Worm (Caenorhabditis elegans) whole organism, young adult: ENCODE results near the gene srx-120.

Experiments
- B0261.1 ChIP-seq: sonication (generic microtip); optimal IDR thresholded peaks from 2 replicates; lab custom pipeline; 2016; ENCODE audit warnings: mild to moderate bottlenecking, missing genetic modification characterization, moderate library complexity, missing compliant biosample characterization
- B0336.3 ChIP-seq: fragments of 200-800 bp; sonication (Bioruptor generic); IDR thresholded peaks from 2 replicates; pipeline ENCODE4 v1.3.6; 2022; ENCODE audit warnings: missing genetic modification characterization, missing compliant biosample characterization
- F10E7.11 ChIP-seq: sonication (generic microtip); optimal IDR thresholded peaks from 2 replicates; lab custom pipeline; 2017; ENCODE audit warnings: mild to moderate bottlenecking, missing genetic modification characterization, moderate library complexity, missing compliant biosample characterization
- F52B5.7 ChIP-seq: sonication (generic microtip); optimal IDR thresholded peaks from 2 replicates; lab custom pipeline; 2016; ENCODE audit warnings: mild to moderate bottlenecking, missing genetic modification characterization, missing compliant biosample characterization
- F55B11.4 ChIP-seq: sonication (generic microtip); optimal IDR thresholded peaks from 2 replicates; lab custom pipeline; 2016; ENCODE audit warnings: missing compliant biosample characterization, missing genetic modification characterization, borderline replicate concordance; ENCODE audit not compliant: insufficient read depth
- T07F8.4 ChIP-seq: sonication (generic microtip); optimal IDR thresholded peaks from 2 replicates; lab custom pipeline; 2016; ENCODE audit warnings: mild to moderate bottlenecking, missing genetic modification characterization, moderate library complexity, missing compliant biosample characterization
- T26A5.8 ChIP-seq: sonication (generic microtip); optimal IDR thresholded peaks from 2 replicates; lab custom pipeline; 2016; ENCODE audit warnings: missing genetic modification characterization, missing compliant biosample characterization
- Y53F4B.3 ChIP-seq: fragments of 200-800 bp; sonication (Bioruptor generic); IDR thresholded peaks from 2 replicates; pipeline ENCODE4 v1.3.6; 2022; ENCODE audit warnings: missing genetic modification reagents, missing genetic modification characterization, missing compliant biosample characterization
- Y56A3A.18 ChIP-seq: fragments of 200-800 bp; sonication (Bioruptor generic); IDR thresholded peaks from 2 replicates; pipeline ENCODE4 v1.3.6; 2022; ENCODE audit warnings: missing genetic modification reagents, missing genetic modification characterization, missing compliant biosample characterization
- Y67H2A.10 ChIP-seq: fragments of 200-800 bp; sonication (Bioruptor generic); conservative IDR thresholded peaks from 2 replicates; pipeline ENCODE4 v1.3.6; 2022; ENCODE audit warnings: missing genetic modification reagents, missing genetic modification characterization, missing compliant biosample characterization
- aptf-2 ChIP-seq: fragments of 200-800 bp; sonication (Bioruptor generic); conservative IDR thresholded peaks from 2 replicates; pipeline ENCODE4 v1.3.6; 2022; ENCODE audit warnings: missing genetic modification reagents, missing genetic modification characterization, missing compliant biosample characterization
- aptf-3 ChIP-seq: fragments of 200-800 bp; sonication (Bioruptor generic); IDR thresholded peaks from 2 replicates; pipeline ENCODE4 v1.3.6; 2022; ENCODE audit warnings: missing genetic modification characterization, missing compliant biosample characterization
- athp-1 ChIP-seq: sonication (generic microtip); optimal IDR thresholded peaks from 2 replicates; lab custom pipeline; 2017; ENCODE audit warnings: mild to moderate bottlenecking, missing genetic modification characterization, missing compliant biosample characterization
- attf-3 ChIP-seq: fragments of 200-800 bp; sonication (Bioruptor generic); conservative IDR thresholded peaks from 2 replicates; pipeline ENCODE4 v1.3.6; 2022; ENCODE audit warnings: missing genetic modification reagents, missing genetic modification characterization, missing compliant biosample characterization
- cebp-2 ChIP-seq: fragments of 200-800 bp; sonication (Bioruptor generic); IDR thresholded peaks from 2 replicates; pipeline ENCODE4 v1.3.6; 2022; ENCODE audit warnings: missing genetic modification characterization, missing compliant biosample characterization
- ceh-100 ChIP-seq: fragments of 200-800 bp; sonication (Bioruptor generic); IDR thresholded peaks from 2 replicates; pipeline ENCODE4 v1.3.6; 2022; ENCODE audit warnings: missing genetic modification reagents, missing genetic modification characterization, missing compliant biosample characterization
- ceh-58 ChIP-seq: fragments of 200-800 bp; sonication (Bioruptor generic); IDR thresholded peaks from 2 replicates; pipeline ENCODE4 v1.3.6; 2022; ENCODE audit warnings: missing genetic modification characterization, missing compliant biosample characterization
- dox-1 ChIP-seq: fragments of 200-800 bp; sonication (Bioruptor generic); IDR thresholded peaks from 2 replicates; pipeline ENCODE4 v1.3.6; 2022; ENCODE audit warnings: missing genetic modification reagents, missing genetic modification characterization, missing compliant biosample characterization
- egl-18 ChIP-seq: fragments of 200-800 bp; sonication (Bioruptor generic); IDR thresholded peaks from 2 replicates; pipeline ENCODE4 v1.3.6; 2022; ENCODE audit warnings: missing genetic modification reagents, missing genetic modification characterization, missing compliant biosample characterization
- egl-44 ChIP-seq: fragments of 200-800 bp; sonication (Bioruptor generic); IDR thresholded peaks from 2 replicates; pipeline ENCODE4 v1.3.6; 2022; ENCODE audit warnings: missing genetic modification reagents, missing genetic modification characterization, missing compliant biosample characterization
- ekl-4 ChIP-seq: fragments of 200-800 bp; sonication (Bioruptor generic); IDR thresholded peaks from 2 replicates; pipeline ENCODE4 v1.3.6; 2022; ENCODE audit warnings: missing genetic modification reagents, missing genetic modification characterization, missing compliant biosample characterization
- him-1 ChIP-seq: sonication (generic microtip); optimal IDR thresholded peaks from 2 replicates; lab custom pipeline; 2016; ENCODE audit warnings: missing genotype, missing genetic modification reagents, missing genetic modification characterization, missing compliant biosample characterization
- hlh-26 ChIP-seq: fragments of 200-800 bp; sonication (Bioruptor generic); conservative IDR thresholded peaks from 2 replicates; pipeline ENCODE4 v1.3.6; 2022; ENCODE audit warnings: missing genetic modification reagents, missing genetic modification characterization, missing compliant biosample characterization
- hrde-1 ChIP-seq: sonication (generic microtip); optimal IDR thresholded peaks from 2 replicates; lab custom pipeline; 2016; ENCODE audit warnings: missing genetic modification characterization, mild to moderate bottlenecking, missing compliant biosample characterization, moderate library complexity, missing genotype, missing genetic modification reagents, borderline replicate concordance
- lin-35 ChIP-seq, 3 experiments: fragments of 150-350 bp in 2 of 3; sonication (generic microtip) in 1 of 3; optimal IDR thresholded peaks; 2 replicates each; lab custom pipeline; 2014 to 2018; ENCODE audit warnings: missing biosample characterization in 3 of 3, missing genetic modification characterization in 3 of 3, missing genetic modification reagents in 3 of 3
- lin-40 ChIP-seq: sonication (generic microtip); optimal IDR thresholded peaks from 2 replicates; lab custom pipeline; 2016; ENCODE audit warnings: missing genetic modification characterization, mild to moderate bottlenecking, missing compliant biosample characterization, missing genotype, missing genetic modification reagents
- lin-54 ChIP-seq: fragments of 200-800 bp; sonication (Bioruptor generic); optimal IDR thresholded peaks from 2 replicates; lab custom pipeline; 2018; ENCODE audit warnings: mild to moderate bottlenecking, missing genetic modification characterization, missing compliant biosample characterization
- madf-8 ChIP-seq: fragments of 200-800 bp; sonication (Bioruptor generic); conservative IDR thresholded peaks from 2 replicates; pipeline ENCODE4 v1.3.6; 2022; ENCODE audit warnings: missing genetic modification reagents, missing genetic modification characterization, missing compliant biosample characterization
- mcd-1 ChIP-seq: fragments of 200-800 bp; sonication (Bioruptor generic); IDR thresholded peaks from 2 replicates; pipeline ENCODE4 v1.3.6; 2022; ENCODE audit warnings: missing genetic modification reagents, missing genetic modification characterization, missing compliant biosample characterization
- mxl-1 ChIP-seq: sonication (generic microtip); optimal IDR thresholded peaks from 2 replicates; lab custom pipeline; 2016; ENCODE audit warnings: missing genetic modification characterization, missing compliant biosample characterization
- nfya-2 ChIP-seq: fragments of 200-800 bp; sonication (Bioruptor generic); IDR thresholded peaks from 2 replicates; pipeline ENCODE4 v1.3.6; 2022; ENCODE audit warnings: missing genetic modification reagents, missing genetic modification characterization, missing compliant biosample characterization
- nhr-179 ChIP-seq: sonication (generic microtip); optimal IDR thresholded peaks from 2 replicates; lab custom pipeline; 2016; ENCODE audit warnings: mild to moderate bottlenecking, missing genetic modification characterization, missing compliant biosample characterization
- nhr-80 ChIP-seq: sonication (generic microtip); optimal IDR thresholded peaks from 2 replicates; lab custom pipeline; 2016; ENCODE audit warnings: missing genetic modification characterization, missing compliant biosample characterization
- pbrm-1 ChIP-seq: fragments of 200-800 bp; sonication (Bioruptor generic); IDR thresholded peaks from 2 replicates; pipeline ENCODE4 v1.3.6; 2022; ENCODE audit warnings: missing genetic modification reagents, missing genetic modification characterization, missing compliant biosample characterization
- rcor-1 ChIP-seq: fragments of 200-800 bp; sonication (Bioruptor generic); IDR thresholded peaks from 2 replicates; pipeline ENCODE4 v1.3.6; 2022; ENCODE audit warnings: missing genetic modification reagents, missing genetic modification characterization, missing compliant biosample characterization
- somi-1 ChIP-seq: fragments of 200-800 bp; sonication (Bioruptor generic); optimal IDR thresholded peaks from 2 replicates; lab custom pipeline; 2018; ENCODE audit warnings: mild to moderate bottlenecking, missing genetic modification characterization, missing compliant biosample characterization
- unc-62 ChIP-seq: fragments of 150-350 bp; optimal IDR thresholded peaks from 2 replicates; lab custom pipeline; 2014; ENCODE audit warnings: missing biosample characterization, missing genetic modification reagents, missing genetic modification characterization
- xnd-1 ChIP-seq: sonication (generic microtip); optimal IDR thresholded peaks from 2 replicates; lab custom pipeline; 2016; ENCODE audit warnings: missing genotype, missing genetic modification reagents, missing genetic modification characterization, missing compliant biosample characterization
- zfh-2 ChIP-seq: fragments of 200-800 bp; sonication (Bioruptor generic); conservative IDR thresholded peaks from 2 replicates; pipeline ENCODE4 v1.3.6; 2022; ENCODE audit warnings: missing genetic modification reagents, missing genetic modification characterization, missing compliant biosample characterization
- ztf-25 ChIP-seq: fragments of 200-800 bp; sonication (Bioruptor generic); IDR thresholded peaks from 2 replicates; pipeline ENCODE4 v1.3.6; 2022; ENCODE audit warnings: missing genetic modification reagents, missing genetic modification characterization, missing compliant biosample characterization

The srx-120 gene

ce11 chrII:12530958-12531357, at the start of gene srx-120:
TSS of gene srx-120 (plus strand) at chrII:12531258.
- TF ChIP-seq T07F8.4 (tag; lab: Kevin White, UChicago) (no peak), him-1 (tag; lab: Kevin White, UChicago) (no peak), lin-35 (GFP tag; optimal IDR thresholded peaks at IDR 0.05; lab: Kevin White, UChicago) (no peak)

DNA sequence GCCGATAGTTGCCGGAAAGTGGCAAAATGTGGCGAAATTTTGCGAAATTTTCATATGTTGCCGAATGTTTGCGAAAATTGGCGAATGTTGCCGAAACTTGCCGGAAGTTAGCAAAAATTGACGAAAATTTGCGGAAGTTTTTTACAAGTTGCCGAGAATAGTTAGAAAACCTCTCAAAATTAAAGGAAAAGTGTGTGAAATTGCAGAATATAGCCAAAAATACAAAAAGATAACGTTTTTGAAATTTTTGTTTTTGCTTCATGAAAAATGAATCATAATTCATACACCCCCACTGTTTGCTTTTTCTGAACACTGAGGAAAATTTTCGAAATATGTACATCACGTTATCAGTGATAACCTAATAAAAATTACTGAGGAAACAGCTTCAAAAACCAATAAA, 49.4 kb upstream of the srx-120 start:
- no peak for TF ChIP-seq aptf-2 (GFP tag; lab: Robert Waterston, UW)
- no peak for TF ChIP-seq egl-44
- no peak for TF ChIP-seq lin-40 (tag; lab: Kevin White, UChicago)
- TF ChIP-seq Y67H2A.10: no peak
- no peak for TF ChIP-seq nhr-179 (tag; lab: Kevin White, UChicago)

DNA sequence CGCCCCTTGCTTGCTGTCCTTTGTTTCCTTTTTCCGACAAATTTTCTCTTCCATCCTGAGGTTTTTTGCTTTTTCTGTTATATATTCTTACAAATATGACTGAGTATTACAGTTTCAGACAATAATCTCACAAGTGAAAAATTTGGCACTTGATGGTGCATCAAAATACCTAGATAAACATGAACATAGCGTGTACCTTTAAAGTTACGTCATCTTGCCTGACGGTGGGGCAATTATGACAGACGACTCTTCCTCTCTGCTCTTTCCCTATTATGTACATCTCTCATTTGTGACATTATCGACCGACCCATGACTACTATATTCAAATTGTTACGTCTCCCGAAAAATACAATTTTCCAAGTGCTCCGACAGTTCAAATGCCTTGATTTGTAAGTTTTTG, 48.4 kb upstream of the srx-120 start, which contains the start of gene fbxb-102:
fbxb-102 (plus strand) TSS at position 301 of the 400 bp plus-strand sequence.
- TF ChIP-seq hlh-26 (GFP tag; lab: Robert Waterston, UW) (no peak), F52B5.7 (tag; lab: Kevin White, UChicago) (no peak), F55B11.4 (tag; lab: Kevin White, UChicago) (no peak), attf-3 (no peak), Y56A3A.18 (GFP tag; lab: Robert Waterston, UW) (no peak), dox-1 (no peak), mcd-1 (GFP tag; lab: Robert Waterston, UW) (no peak), ekl-4 (GFP tag; lab: Robert Waterston, UW) (no peak)

DNA sequence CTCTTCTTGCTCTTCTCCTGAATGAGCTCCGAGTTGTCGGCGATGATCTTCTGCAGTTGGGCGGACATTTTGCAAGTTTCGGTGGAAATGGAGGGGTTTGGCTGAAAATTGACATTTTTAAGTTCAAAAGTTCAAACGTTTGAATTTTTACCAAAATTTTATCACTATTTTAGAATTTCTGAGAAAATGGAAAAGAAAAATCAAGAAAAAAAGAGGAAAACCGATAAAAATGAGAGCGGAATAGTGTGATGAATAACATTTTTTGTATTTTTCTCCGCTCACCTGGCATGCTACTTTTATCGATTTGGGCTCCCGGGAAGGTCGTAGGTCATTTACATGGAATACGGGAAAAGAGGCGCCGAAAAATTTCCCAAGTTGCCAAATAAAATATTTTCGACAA, 46.0 kb upstream of the srx-120 start, which contains the start of gene F15A4.10:
F15A4.10 (minus strand) TSS at position 101 of the 400 bp plus-strand sequence.
- no peak for TF ChIP-seq rcor-1
- TF ChIP-seq pbrm-1 (GFP tag; lab: Robert Waterston, UW): no peak
- TF ChIP-seq hrde-1 (tag; lab: Kevin White, UChicago): no peak
- TF ChIP-seq xnd-1 (tag; lab: Kevin White, UChicago): no peak
- TF ChIP-seq unc-62 (GFP tag; lab: Kevin White, UChicago): no peak
- TF ChIP-seq somi-1 (GFP tag; lab: Kevin White, UChicago): no peak
- no peak for TF ChIP-seq hlh-26 (GFP tag; lab: Robert Waterston, UW)
- no peak for TF ChIP-seq nhr-80 (tag; lab: Kevin White, UChicago)
- no peak for TF ChIP-seq mxl-1
- TF ChIP-seq ceh-58 (GFP tag; lab: Robert Waterston, UW): no peak
- TF ChIP-seq lin-54: no peak

ce11 chrII:12488810-12489209, 42.2 kb upstream of the srx-120 start:
- TF ChIP-seq zfh-2: no peak
- no peak for TF ChIP-seq athp-1 (tag; lab: Kevin White, UChicago)
- TF ChIP-seq aptf-3 (GFP tag; lab: Robert Waterston, UW): no peak
- TF ChIP-seq T26A5.8: no peak
- no peak for TF ChIP-seq xnd-1 (tag; lab: Kevin White, UChicago)
- no peak for TF ChIP-seq nfya-2 (GFP tag; lab: Robert Waterston, UW)
- TF ChIP-seq attf-3: no peak
- no peak for TF ChIP-seq ceh-100 (GFP tag; lab: Robert Waterston, UW)
- TF ChIP-seq ztf-25 (GFP tag; lab: Robert Waterston, UW): no peak
- no peak for TF ChIP-seq Y53F4B.3 (GFP tag; lab: Robert Waterston, UW)
- TF ChIP-seq B0261.1 (tag; lab: Kevin White, UChicago): no peak
- TF ChIP-seq egl-18 (GFP tag; lab: Robert Waterston, UW): no peak
- no peak for TF ChIP-seq B0336.3 (GFP tag; lab: Robert Waterston, UW)
- TF ChIP-seq madf-8 (GFP tag; lab: Robert Waterston, UW): no peak
- no peak for TF ChIP-seq F52B5.7 (tag; lab: Kevin White, UChicago)
- no peak for TF ChIP-seq F10E7.11 (tag; lab: Kevin White, UChicago)
- no peak for TF ChIP-seq cebp-2 (GFP tag; lab: Robert Waterston, UW)
